Worm (Caenorhabditis elegans) whole organism, L1 larva: ENCODE results near the gene K08H2.4.

Experiments
- aha-1 ChIP-seq: fragments of 150-350 bp; optimal IDR thresholded peaks from 2 replicates; lab custom pipeline; 2014; ENCODE audit warnings: missing biosample characterization, missing genetic modification characterization
- blmp-1 ChIP-seq: fragments of 150-350 bp; optimal IDR thresholded peaks from 2 replicates; lab custom pipeline; 2014; ENCODE audit warnings: missing biosample characterization, missing genetic modification characterization
- ets-5 ChIP-seq: fragments of 200-800 bp; sonication (Bioruptor generic); IDR thresholded peaks from 2 replicates; pipeline ENCODE4 v1.3.6; 2022; ENCODE audit warnings: missing genetic modification characterization, missing compliant biosample characterization
- jun-1 ChIP-seq: fragments of 150-350 bp; optimal IDR thresholded peaks from 2 replicates; lab custom pipeline; 2014; ENCODE audit warnings: missing biosample characterization, missing genetic modification reagents, missing genetic modification characterization
- mep-1 ChIP-seq: fragments of 150-350 bp; optimal IDR thresholded peaks from 2 replicates; lab custom pipeline; 2014; ENCODE audit warnings: missing biosample characterization, missing genetic modification characterization
- nhr-11 ChIP-seq: fragments of 150-350 bp; optimal IDR thresholded peaks from 2 replicates; lab custom pipeline; 2014; ENCODE audit warnings: missing biosample characterization, missing genetic modification characterization
- nhr-237 ChIP-seq: fragments of 150-350 bp; optimal IDR thresholded peaks from 2 replicates; lab custom pipeline; 2014; ENCODE audit warnings: missing biosample characterization, missing genetic modification characterization
- nhr-28 ChIP-seq: fragments of 150-350 bp; optimal IDR thresholded peaks from 2 replicates; lab custom pipeline; 2014; ENCODE audit warnings: missing biosample characterization, missing genetic modification characterization
- vab-15 ChIP-seq: sonication (generic microtip); optimal IDR thresholded peaks from 2 replicates; lab custom pipeline; 2017; ENCODE audit warnings: missing genotype, mild to moderate bottlenecking, missing genetic modification characterization, missing compliant biosample characterization

ce11 chrX:13221357-13221756 is 16.9 kb upstream of the K08H2.4 start, which contains the start of gene asp-4:
- TF ChIP-seq nhr-28 (tag; lab: Kevin White, UChicago) = no peak
- TF ChIP-seq jun-1 (tag; lab: Kevin White, UChicago) = no peak
- TF ChIP-seq blmp-1 (tag; lab: Kevin White, UChicago) = peak; percentile 40
- TF ChIP-seq nhr-11 (tag; lab: Kevin White, UChicago) = no peak
- TF ChIP-seq mep-1 (tag; lab: Kevin White, UChicago) = peak; percentile 37
- no peak for TF ChIP-seq nhr-237 (tag; lab: Kevin White, UChicago)
- TF ChIP-seq aha-1 (tag; lab: Kevin White, UChicago) = no peak
- TF ChIP-seq vab-15 (tag; lab: Kevin White, UChicago) = no peak
- TF ChIP-seq ets-5 (GFP tag; lab: Robert Waterston, UW) = no peak
